Fruit fly (Drosophila melanogaster): ENCODE measurements around the gene CG34124.

CG34124 gene

dm6 chr2L:5000287-5000871 lies 42.2 kb downstream of the CG34124 start (continued):
- peak; percentile 38 for TF ChIP-seq emc (GFP tag; optimal IDR thresholded peaks at IDR 0.05)
- peak; percentile 69 for TF ChIP-seq Hmx (GFP tag; optimal IDR thresholded peaks at IDR 0.05)
- TF ChIP-seq NK7.1 (GFP tag; optimal IDR thresholded peaks at IDR 0.05), result no peak
- no peak for TF ChIP-seq hkb (optimal IDR thresholded peaks at IDR 0.05)
- TF ChIP-seq hkb (GFP tag; IDR thresholded peaks at IDR 0.05), result peak; percentile 85
- TF ChIP-seq wek (GFP tag; optimal IDR thresholded peaks at IDR 0.05), result no peak
- TF ChIP-seq D (optimal IDR thresholded peaks at IDR 0.05), result no peak
- TF ChIP-seq D (GFP tag; optimal IDR thresholded peaks at IDR 0.05), result peak; percentile 78
- peak; percentile 79 for TF ChIP-seq CG7372 (GFP tag; IDR thresholded peaks at IDR 0.05)
- peak; percentile 80 for TF ChIP-seq HmgZ (tag; optimal IDR thresholded peaks at IDR 0.05)
- peak; percentile 54 for TF ChIP-seq CG12942 (GFP tag; optimal IDR thresholded peaks at IDR 0.05)
- TF ChIP-seq CG7987 (GFP tag; optimal IDR thresholded peaks at IDR 0.05), result peak; percentile 24
- TF ChIP-seq jumu (GFP tag; optimal IDR thresholded peaks at IDR 0.05), result peak; percentile 76
- peak; percentile 45 for TF ChIP-seq CG18011 (GFP tag; optimal IDR thresholded peaks at IDR 0.05)
- TF ChIP-seq Neu2 (GFP tag; optimal IDR thresholded peaks at IDR 0.05; ENCODE audit: borderline replicate concordance), result peak; percentile 45
- peak; percentile 95 for TF ChIP-seq CG15696 (tag; optimal IDR thresholded peaks at IDR 0.05)
- peak; percentile 90 for TF ChIP-seq PHDP (tag; optimal IDR thresholded peaks at IDR 0.05)
- no peak for TF ChIP-seq usp (GFP tag; optimal IDR thresholded peaks at IDR 0.05)
- peak; percentile 86 for TF ChIP-seq dmrt99B (tag; optimal IDR thresholded peaks at IDR 0.05)
- TF ChIP-seq CG1792 (GFP tag; optimal IDR thresholded peaks at IDR 0.05), result peak; percentile 9
- TF ChIP-seq CG7556 (GFP tag; optimal IDR thresholded peaks at IDR 0.05), result peak; percentile 92
- peak; percentile 72 for TF ChIP-seq CG7357 (GFP tag; IDR thresholded peaks at IDR 0.05)
- TF ChIP-seq CG11560 (tag; IDR thresholded peaks at IDR 0.05), result peak; percentile 55; the same call in 2 of the 3 replicates
- peak; percentile 54 for TF ChIP-seq Elba2 (GFP tag; optimal IDR thresholded peaks at IDR 0.05)
- peak; percentile 68 for TF ChIP-seq grau (tag; optimal IDR thresholded peaks at IDR 0.05)
- peak; percentile 86 for TF ChIP-seq zfh1 (GFP tag; IDR thresholded peaks at IDR 0.05)
- TF ChIP-seq ash1 (GFP tag; optimal IDR thresholded peaks at IDR 0.05), result no peak
- TF ChIP-seq corto (GFP tag; optimal IDR thresholded peaks at IDR 0.05), result peak; percentile 69
- no peak for TF ChIP-seq hb (GFP tag; IDR thresholded peaks at IDR 0.05; ENCODE audit: partially characterized antibody)
- peak; percentile 69 for TF ChIP-seq disco-r (GFP tag; optimal IDR thresholded peaks at IDR 0.05)
- TF ChIP-seq Ada2b (GFP tag; IDR thresholded peaks at IDR 0.05), result peak; percentile 84
- peak; percentile 83 for TF ChIP-seq fd102C (GFP tag; optimal IDR thresholded peaks at IDR 0.05)
- TF ChIP-seq B-H2 (GFP tag; optimal IDR thresholded peaks at IDR 0.05), result peak; percentile 43
- TF ChIP-seq az2 (GFP tag; optimal IDR thresholded peaks at IDR 0.05), result peak; percentile 77
- no peak for TF ChIP-seq CG3163 (GFP tag; optimal IDR thresholded peaks at IDR 0.05)
- no peak for TF ChIP-seq Tbp (GFP tag; optimal IDR thresholded peaks at IDR 0.05)
- TF ChIP-seq bbx (GFP tag; IDR thresholded peaks at IDR 0.05; ENCODE audit: partially characterized antibody), result no peak; the same call in 1 of the 2 replicates
- peak; percentile 87 for TF ChIP-seq CG2120 (GFP tag; optimal IDR thresholded peaks at IDR 0.05)
- peak; percentile 59 for TF ChIP-seq CG11247 (GFP tag; IDR thresholded peaks at IDR 0.05)
- no peak for TF ChIP-seq ato (GFP tag; IDR thresholded peaks at IDR 0.05; ENCODE audit: partially characterized antibody)
- peak; percentile 77 for TF ChIP-seq Atf6 (GFP tag; IDR thresholded peaks at IDR 0.05)
- TF ChIP-seq CG6689 (GFP tag; IDR thresholded peaks at IDR 0.05), result peak; percentile 78
- TF ChIP-seq br (optimal IDR thresholded peaks at IDR 0.05), result no peak
- peak; percentile 56 for TF ChIP-seq kay (GFP tag; optimal IDR thresholded peaks at IDR 0.05)
- no peak; the same call in 1 of the 2 replicates for TF ChIP-seq Lim3 (GFP tag; IDR thresholded peaks at IDR 0.05)
- TF ChIP-seq fu2 (GFP tag; optimal IDR thresholded peaks at IDR 0.05), result peak; percentile 62
- no peak for TF ChIP-seq CG10565 (GFP tag; optimal IDR thresholded peaks at IDR 0.05)
- TF ChIP-seq Ets65A (GFP tag), result peak; percentile 93
- peak; percentile 68 for TF ChIP-seq Abd-B (GFP tag; optimal IDR thresholded peaks at IDR 0.05)
- peak; percentile 59 for TF ChIP-seq Aef1 (GFP tag; IDR thresholded peaks at IDR 0.05)
- TF ChIP-seq CG8281 (tag; optimal IDR thresholded peaks at IDR 0.05), result peak; percentile 57
- peak; percentile 55 for TF ChIP-seq D19B (GFP tag; optimal IDR thresholded peaks at IDR 0.05)

Data from whole organism, embryonic.